Worm (Caenorhabditis elegans): ENCODE measurements around the gene F35G2.1.

Gene F35G2.1

DNA sequence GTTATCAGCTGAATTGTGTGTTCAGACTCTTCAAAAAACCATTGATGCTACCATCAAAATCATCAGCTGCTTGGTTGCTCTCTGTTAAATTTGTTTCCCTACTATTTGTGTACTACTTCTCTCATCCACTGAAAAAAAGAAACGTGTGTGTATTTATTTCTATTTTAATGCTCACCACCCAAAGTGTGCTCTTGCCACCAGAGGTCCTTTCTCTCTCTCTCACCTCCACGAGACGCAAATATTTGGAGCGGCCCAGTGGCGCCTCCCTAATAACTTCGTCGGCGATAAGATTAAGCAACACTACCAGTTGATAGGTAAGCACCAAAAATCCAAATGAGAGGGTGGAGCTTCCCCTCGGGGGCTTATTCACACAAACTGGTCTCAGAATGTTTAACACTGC, 2.2 kb upstream of the F35G2.1 start:
- TF ChIP-seq unc-62 (GFP tag; optimal IDR thresholded peaks at IDR 0.05), result no peak

ce11 chrIV:12202000-12202399, 1.0 kb upstream of the F35G2.1 start:
- TF ChIP-seq unc-62 (GFP tag; optimal IDR thresholded peaks at IDR 0.05), result no peak

ce11 chrIV:12203968-12204367, 919 bp downstream of the F35G2.1 start:
- no peak for TF ChIP-seq unc-62 (GFP tag; optimal IDR thresholded peaks at IDR 0.05)

DNA sequence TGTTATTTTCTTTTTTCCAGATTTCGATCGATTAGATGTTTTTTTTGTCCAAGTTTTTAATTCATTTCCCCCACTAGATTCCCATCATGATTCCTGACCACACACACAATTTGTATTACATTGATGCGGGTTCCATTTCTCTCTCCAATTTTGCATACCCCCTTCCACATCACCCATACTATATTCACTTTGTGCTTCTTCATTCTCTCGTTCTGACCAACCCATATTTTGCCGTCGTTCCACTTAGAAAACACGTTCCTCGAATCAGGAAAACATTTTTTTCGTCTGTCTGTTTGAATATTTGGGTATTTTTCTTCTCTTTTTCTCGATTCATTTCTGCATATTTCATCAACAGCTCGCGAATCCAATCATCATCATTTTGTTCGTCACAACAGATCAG, 4.4 kb downstream of the F35G2.1 start:
- no peak for TF ChIP-seq unc-62 (GFP tag; optimal IDR thresholded peaks at IDR 0.05)

ce11 chrIV:12207873-12208272, 4.8 kb downstream of the F35G2.1 start:
- TF ChIP-seq unc-62 (GFP tag; optimal IDR thresholded peaks at IDR 0.05), result no peak

DNA sequence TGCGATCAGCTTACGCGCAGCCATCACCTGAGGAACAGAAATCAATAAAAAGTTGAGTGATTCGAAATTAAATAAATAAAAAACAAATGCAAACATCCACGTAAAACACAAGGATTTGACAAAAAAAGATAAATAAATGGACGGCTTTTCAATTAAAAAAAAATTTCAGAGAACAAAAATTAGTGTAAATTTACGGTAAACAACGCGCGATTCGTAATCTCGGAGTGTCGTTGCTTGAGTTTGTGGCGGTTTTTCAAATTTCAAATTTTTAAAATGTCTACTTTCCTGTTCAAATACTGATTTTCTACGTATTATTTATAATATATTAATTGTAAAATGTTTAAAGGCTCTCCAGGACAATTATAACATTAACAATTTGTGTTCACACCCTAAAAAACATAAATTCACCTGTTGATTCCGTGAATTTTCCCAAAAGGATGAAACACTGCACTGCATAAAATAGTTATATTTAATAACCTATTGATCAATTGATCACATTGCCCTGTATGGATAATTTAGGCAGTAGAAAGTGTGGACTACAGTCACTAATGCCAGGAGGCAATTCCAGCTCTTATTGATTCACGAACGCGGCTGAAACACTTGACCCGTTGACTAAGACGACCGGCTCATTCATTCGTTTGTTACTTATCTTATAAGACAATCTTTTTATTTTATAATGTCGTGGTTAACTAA, 6.1 kb downstream of the F35G2.1 start, which contains the start of the genes marb-1 and F35G2.3:
marb-1 (minus strand) TSS at position 27 of the 693 bp plus-strand sequence.
F35G2.3 (plus strand) TSS at position 643 of the 693 bp plus-strand sequence.
- TF ChIP-seq unc-62 (GFP tag; optimal IDR thresholded peaks at IDR 0.05), result no peak

DNA sequence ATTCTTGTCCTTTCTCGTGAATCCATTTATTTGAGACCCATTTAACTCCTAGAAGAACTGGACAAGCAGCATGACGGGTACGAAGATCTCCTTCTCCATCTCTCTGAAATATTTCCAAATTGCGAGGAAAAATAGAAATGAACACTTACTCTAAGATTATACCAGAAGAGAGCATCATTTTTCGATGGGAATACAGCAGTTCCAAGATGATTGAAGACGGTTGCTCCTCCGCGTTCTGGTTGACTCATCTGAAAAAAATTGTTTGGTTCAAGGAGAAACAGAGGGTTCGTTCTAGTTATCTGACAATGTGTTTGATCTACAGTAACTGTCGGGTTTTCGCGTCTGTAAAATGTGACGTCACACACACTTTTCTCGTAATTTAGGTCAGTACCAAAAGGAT, 8.2 kb downstream of the F35G2.1 start:
- no peak for TF ChIP-seq unc-62 (GFP tag; optimal IDR thresholded peaks at IDR 0.05)

ce11 chrIV:12212814-12213213, 9.8 kb downstream of the F35G2.1 start:
- TF ChIP-seq unc-62 (GFP tag; optimal IDR thresholded peaks at IDR 0.05), result no peak

- TF ChIP-seq unc-62 (GFP tag; optimal IDR thresholded peaks at IDR 0.05), result no peak
Observed at ce11 chrIV:12215762-12216295, 12.8 kb downstream of the F35G2.1 start, which contains the start of gene phy-2. Gene phy-2, minus strand, starts transcription at chrIV:12215987.

- no peak for TF ChIP-seq unc-62 (GFP tag; optimal IDR thresholded peaks at IDR 0.05)
Observed at ce11 chrIV:12217142-12217541, 14.1 kb downstream of the F35G2.1 start.

DNA sequence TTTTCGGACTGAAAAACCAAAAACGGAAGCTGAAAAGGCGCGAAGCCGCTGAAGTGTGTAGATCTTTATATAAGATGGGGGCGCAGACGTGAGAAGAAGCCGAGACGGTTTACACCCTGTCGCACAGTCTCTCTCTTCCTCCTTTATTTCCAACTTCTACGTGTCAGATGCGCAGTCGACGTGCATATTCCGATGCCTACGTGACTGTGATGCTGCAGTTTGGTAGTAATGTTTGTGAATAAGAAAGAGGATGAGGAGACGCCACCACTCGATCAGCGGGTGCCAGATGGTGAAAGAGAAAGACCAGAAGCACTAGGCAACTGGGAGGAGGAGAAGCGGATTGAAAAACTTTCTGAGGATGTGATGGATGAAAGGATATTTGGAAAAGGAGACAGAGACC, 15.2 kb downstream of the F35G2.1 start:
- no peak for TF ChIP-seq unc-62 (GFP tag; optimal IDR thresholded peaks at IDR 0.05)

ce11 chrIV:12219309-12219708, 16.3 kb downstream of the F35G2.1 start, which contains the start of gene F35G2.5:
Gene F35G2.5, plus strand, starts transcription at chrIV:12219609.
- TF ChIP-seq unc-62 (GFP tag; optimal IDR thresholded peaks at IDR 0.05), result no peak

- no peak for TF ChIP-seq unc-62 (GFP tag; optimal IDR thresholded peaks at IDR 0.05)
Observed at ce11 chrIV:12227012-12227411, 24.0 kb downstream of the F35G2.1 start, which contains the start of gene mlt-3. Gene mlt-3, minus strand, starts transcription at chrIV:12227112.

ce11 chrIV:12229679-12230078, 26.6 kb downstream of the F35G2.1 start, which contains the start of gene sre-18:
Gene sre-18, minus strand, starts transcription at chrIV:12229779.
- no peak for TF ChIP-seq unc-62 (GFP tag; optimal IDR thresholded peaks at IDR 0.05)

DNA sequence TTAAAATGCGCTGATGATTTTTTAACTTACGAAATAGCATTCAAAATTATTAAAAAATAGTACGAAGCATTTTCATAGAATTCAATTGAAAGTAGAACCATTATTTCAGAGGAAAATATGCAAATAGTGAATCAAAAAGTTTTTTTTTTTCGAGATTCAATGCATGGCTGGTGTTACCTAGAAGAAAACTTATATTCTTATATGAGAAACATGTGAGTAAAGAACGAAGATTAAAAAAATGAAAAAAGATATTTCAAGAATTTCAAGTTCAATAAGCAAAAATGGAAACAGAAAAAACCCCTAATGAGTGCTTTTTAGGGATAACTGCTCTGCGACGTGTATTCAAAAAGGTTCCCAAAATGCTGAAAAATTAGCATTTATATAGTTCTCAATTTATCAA, 33.0 kb downstream of the F35G2.1 start, which contains the start of gene sre-16:
sre-16 (minus strand) TSS at position 101 of the 400 bp plus-strand sequence.
- TF ChIP-seq unc-62 (GFP tag; optimal IDR thresholded peaks at IDR 0.05), result no peak

DNA sequence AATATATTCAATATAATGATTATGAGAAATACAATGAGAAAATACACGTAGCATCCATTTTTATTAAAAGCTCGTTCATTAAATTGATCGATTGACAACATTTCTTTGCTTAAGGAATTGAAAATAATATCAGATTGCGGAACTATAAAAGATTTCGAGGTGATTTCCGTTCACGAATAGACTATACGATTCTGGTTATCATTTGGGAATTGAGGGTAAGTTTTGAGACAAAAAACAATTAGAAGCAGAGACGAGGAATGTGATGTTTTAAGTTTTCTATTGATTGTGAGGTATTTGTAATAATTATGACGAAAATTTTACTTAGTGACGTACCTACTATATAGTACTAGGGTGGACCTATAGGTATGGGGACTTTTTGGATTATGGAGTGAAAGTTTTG, 35.8 kb downstream of the F35G2.1 start, which contains the start of gene sre-19:
sre-19 (minus strand) TSS at position 101 of the 400 bp plus-strand sequence.
- no peak for TF ChIP-seq unc-62 (GFP tag; optimal IDR thresholded peaks at IDR 0.05)

ce11 chrIV:12244706-12245105, 41.7 kb downstream of the F35G2.1 start, which contains the start of gene sre-15:
Gene sre-15, minus strand, starts transcription at chrIV:12244806.
- no peak for TF ChIP-seq unc-62 (GFP tag; optimal IDR thresholded peaks at IDR 0.05)
